Worm (Caenorhabditis elegans): ENCODE measurements around the gene psf-1.

The psf-1 gene

DNA sequence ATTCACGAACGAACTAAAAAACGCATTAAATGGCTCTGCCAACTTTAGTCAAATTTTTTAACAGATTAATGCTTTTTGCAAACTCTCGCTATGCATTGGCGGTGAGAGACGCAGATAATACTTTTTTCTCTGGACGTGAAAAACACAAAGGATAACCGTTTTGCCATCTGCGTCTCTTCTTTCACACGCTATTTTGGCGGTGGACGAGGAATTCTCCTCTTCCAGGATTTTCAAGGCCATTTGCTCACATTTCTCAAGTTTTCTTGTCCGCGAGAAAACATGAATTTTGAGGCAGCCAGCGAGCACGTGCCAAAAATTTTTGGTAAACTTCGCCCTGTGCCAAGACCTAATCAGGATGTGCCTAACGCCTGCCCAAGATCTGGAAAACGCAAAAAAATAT lies 37.5 kb upstream of the psf-1 start (continued):
- no peak for TF ChIP-seq madf-3 (GFP tag; IDR thresholded peaks at IDR 0.05)
- no peak for TF ChIP-seq gei-17 (GFP tag; optimal IDR thresholded peaks at IDR 0.05)
- TF ChIP-seq nhr-80 (tag; optimal IDR thresholded peaks at IDR 0.05), result no peak
- no peak for TF ChIP-seq ama-1 (optimal IDR thresholded peaks at IDR 0.05)
- no peak for TF ChIP-seq ama-1 (GFP tag; optimal IDR thresholded peaks at IDR 0.05)
- TF ChIP-seq C06A6.2 (GFP tag; conservative IDR thresholded peaks at IDR 0.05), result no peak
- no peak for TF ChIP-seq nfya-2 (GFP tag; IDR thresholded peaks at IDR 0.05)
- 0 out of 2 replicates have a peak, but pooled peaks have one; percentile 20 for TF ChIP-seq zfh-2 (GFP tag; conservative IDR thresholded peaks at IDR 0.05)
- no peak for TF ChIP-seq hsf-1 (GFP tag; IDR thresholded peaks at IDR 0.05)
- TF ChIP-seq hrde-1 (tag; optimal IDR thresholded peaks at IDR 0.05; ENCODE audit: borderline replicate concordance), result peak; percentile 7
- no peak for TF ChIP-seq madf-8 (GFP tag; conservative IDR thresholded peaks at IDR 0.05)
- TF ChIP-seq B0035.1 (tag; optimal IDR thresholded peaks at IDR 0.05), result no peak
- peak; percentile 42; the same call in 1 of the 2 replicates for TF ChIP-seq dox-1 (GFP tag; IDR thresholded peaks at IDR 0.05)
- no peak for TF ChIP-seq snpc-4 (GFP tag; optimal IDR thresholded peaks at IDR 0.05)
- TF ChIP-seq snpc-4 (tag; optimal IDR thresholded peaks at IDR 0.05), result no peak
- 0 out of 2 replicates have a peak, but pooled peaks have one; percentile 9 for TF ChIP-seq pbrm-1 (GFP tag; IDR thresholded peaks at IDR 0.05)
- TF ChIP-seq bed-2 (GFP tag; IDR thresholded peaks at IDR 0.05), result 0 out of 2 replicates have a peak, but pooled peaks have one; percentile 37
- TF ChIP-seq attf-3 (GFP tag; conservative IDR thresholded peaks at IDR 0.05), result no peak
- no peak for TF ChIP-seq ztf-25 (GFP tag; IDR thresholded peaks at IDR 0.05)
- 0 out of 2 replicates have a peak, but pooled peaks have one; percentile 31 for TF ChIP-seq K11D2.4 (GFP tag; IDR thresholded peaks at IDR 0.05)
- no peak for TF ChIP-seq hlh-12 (tag; optimal IDR thresholded peaks at IDR 0.05)
- TF ChIP-seq Y56A3A.18 (GFP tag; IDR thresholded peaks at IDR 0.05), result no peak
- TF ChIP-seq snpc-3.4 (tag; optimal IDR thresholded peaks at IDR 0.05), result no peak
- TF ChIP-seq lir-1 (GFP tag; conservative IDR thresholded peaks at IDR 0.05), result no peak
- TF ChIP-seq aptf-3 (GFP tag; IDR thresholded peaks at IDR 0.05), result no peak
- no peak for TF ChIP-seq ets-4 (GFP tag; optimal IDR thresholded peaks at IDR 0.05)
- no peak for TF ChIP-seq efl-1 (GFP tag; optimal IDR thresholded peaks at IDR 0.05)
- TF ChIP-seq B0261.1 (tag; optimal IDR thresholded peaks at IDR 0.05), result no peak
- TF ChIP-seq chd-7 (tag; optimal IDR thresholded peaks at IDR 0.05), result no peak
- TF ChIP-seq nhr-120 (GFP tag; IDR thresholded peaks at IDR 0.05), result no peak
- no peak for TF ChIP-seq Y53F4B.3 (GFP tag; IDR thresholded peaks at IDR 0.05)
- TF ChIP-seq cebp-2 (GFP tag; IDR thresholded peaks at IDR 0.05), result no peak
- TF ChIP-seq lsy-27 (tag; optimal IDR thresholded peaks at IDR 0.05; ENCODE audit: borderline replicate concordance, insufficient read depth), result no peak
- TF ChIP-seq unc-130 (GFP tag; optimal IDR thresholded peaks at IDR 0.05), result no peak
- TF ChIP-seq him-1 (tag; optimal IDR thresholded peaks at IDR 0.05), result peak; percentile 45

DNA sequence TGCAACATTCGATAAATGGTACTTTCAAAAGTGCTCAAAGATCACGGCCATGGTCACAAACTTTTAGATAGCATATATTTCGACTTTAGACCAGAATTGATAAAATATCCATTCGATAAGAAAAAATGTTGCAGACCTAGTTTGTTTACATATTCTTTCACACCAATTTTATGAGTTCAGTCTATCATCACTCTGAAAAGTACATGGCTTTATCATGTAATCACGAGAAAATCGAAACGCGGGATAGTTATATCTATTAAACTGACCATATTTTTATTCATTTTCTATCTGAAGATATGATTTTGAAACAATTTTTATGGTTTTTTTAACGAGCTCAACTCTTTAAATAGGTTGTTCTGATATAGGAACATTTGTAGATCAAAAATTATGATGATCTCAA lies 37.0 kb upstream of the psf-1 start, which contains the start of gene pho-11:
Gene pho-11 (plus strand): TSS at position 374 of the 400 bp plus-strand sequence.
- TF ChIP-seq madf-3 (GFP tag; IDR thresholded peaks at IDR 0.05) (no peak), ztf-25 (GFP tag; IDR thresholded peaks at IDR 0.05) (no peak), cebp-2 (GFP tag; IDR thresholded peaks at IDR 0.05) (no peak), nhr-80 (tag; optimal IDR thresholded peaks at IDR 0.05) (no peak), unc-130 (GFP tag; optimal IDR thresholded peaks at IDR 0.05) (no peak)

DNA sequence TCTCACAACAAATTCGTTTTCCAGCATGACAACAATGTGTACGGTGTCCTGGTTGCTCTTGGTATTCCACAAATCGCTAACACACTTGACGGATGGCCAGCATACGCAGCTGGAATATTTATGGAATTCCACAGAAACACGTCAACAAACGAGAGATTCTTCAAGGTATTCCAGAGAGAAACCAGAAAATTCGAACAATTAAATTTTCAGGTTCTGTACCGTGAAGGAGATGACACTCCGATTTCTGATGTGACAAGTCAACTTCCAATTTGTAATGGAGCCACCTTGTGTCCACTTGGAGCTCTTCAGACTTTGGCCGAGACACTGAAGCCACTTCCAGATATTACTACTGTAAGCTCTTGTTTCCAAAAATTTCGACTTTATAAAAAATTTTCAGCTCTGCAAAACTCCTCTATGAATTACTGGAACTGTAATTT lies 34.5 kb upstream of the psf-1 start:
- TF ChIP-seq madf-10 (tag; optimal IDR thresholded peaks at IDR 0.05), result peak; percentile 51
- no peak for TF ChIP-seq hmg-1.2 (GFP tag; IDR thresholded peaks at IDR 0.05)
- no peak for TF ChIP-seq sea-2 (GFP tag; IDR thresholded peaks at IDR 0.05)
- peak; percentile 65 for TF ChIP-seq ama-1 (optimal IDR thresholded peaks at IDR 0.05)
- no peak for TF ChIP-seq ama-1 (GFP tag; optimal IDR thresholded peaks at IDR 0.05)
- TF ChIP-seq akir-1 (GFP tag; optimal IDR thresholded peaks at IDR 0.05), result no peak
- no peak for TF ChIP-seq let-607 (tag; optimal IDR thresholded peaks at IDR 0.05)
- no peak for TF ChIP-seq ztf-6 (GFP tag; IDR thresholded peaks at IDR 0.05)
- no peak for TF ChIP-seq ztf-28 (GFP tag; IDR thresholded peaks at IDR 0.05)
- TF ChIP-seq snpc-1.1 (tag; optimal IDR thresholded peaks at IDR 0.05; ENCODE audit: insufficient read depth), result no peak
- no peak for TF ChIP-seq aptf-3 (GFP tag; IDR thresholded peaks at IDR 0.05)
- TF ChIP-seq F57A8.1 (GFP tag; optimal IDR thresholded peaks at IDR 0.05), result no peak
- no peak for TF ChIP-seq fkh-3 (tag; optimal IDR thresholded peaks at IDR 0.05)
- no peak for TF ChIP-seq ccch-3 (GFP tag; optimal IDR thresholded peaks at IDR 0.05)
- no peak for TF ChIP-seq lir-1 (GFP tag; conservative IDR thresholded peaks at IDR 0.05)
- TF ChIP-seq egl-44 (GFP tag; IDR thresholded peaks at IDR 0.05), result no peak
